Fruit fly (Drosophila melanogaster) whole organism, embryonic: ENCODE results near the gene Polr1D.
A peak's percentile ranks its signal among the peaks of the same experiment; 100 is the strongest.

Experiments used
- Atf-2 ChIP-seq: fragments of 200-800 bp; sonication (Bioruptor generic); optimal IDR thresholded peaks from 2 replicates; lab custom pipeline; 2016; ENCODE audit warnings: missing biosample characterization, missing genetic modification characterization
- Blimp-1 ChIP-seq: fragments of 200-800 bp; sonication (Bioruptor generic); optimal IDR thresholded peaks from 3 replicates; lab custom pipeline; 2018; ENCODE audit warnings: missing biosample characterization, missing genetic modification characterization, mild to moderate bottlenecking, moderate library complexity, missing genetic modification reagents
- CG10267 ChIP-seq: fragments of 200-800 bp; sonication (Bioruptor generic); optimal IDR thresholded peaks from 2 replicates; lab custom pipeline; 2018; ENCODE audit warnings: missing biosample characterization, mild to moderate bottlenecking, missing genetic modification characterization, moderate library complexity
- CG10565 ChIP-seq: fragments of 200-800 bp; sonication (Bioruptor generic); optimal IDR thresholded peaks from 3 replicates; lab custom pipeline; 2016; ENCODE audit warnings: missing biosample characterization, mild to moderate bottlenecking, missing genetic modification characterization
- CG14441 ChIP-seq: fragments of 200-800 bp; sonication (Bioruptor generic); IDR thresholded peaks from 2 replicates; pipeline ENCODE4 v1.3.6; 2022; ENCODE audit warnings: missing biosample characterization, missing genetic modification characterization
- CG15073 ChIP-seq: fragments of 200-800 bp; sonication (Bioruptor generic); optimal IDR thresholded peaks from 2 replicates; lab custom pipeline; 2016; ENCODE audit warnings: missing biosample characterization, missing genetic modification characterization
- CG16815 ChIP-seq: fragments of 200-800 bp; sonication (Bioruptor generic); optimal IDR thresholded peaks from 3 replicates; lab custom pipeline; 2017; ENCODE audit warnings: missing biosample characterization, mild to moderate bottlenecking, missing genetic modification characterization
- CG18599 ChIP-seq: fragments of 200-800 bp; sonication (Bioruptor generic); optimal IDR thresholded peaks from 3 replicates; lab custom pipeline; 2017; ENCODE audit warnings: missing biosample characterization, missing genetic modification characterization, mild to moderate bottlenecking, moderate library complexity, missing genetic modification reagents
- CG2120 ChIP-seq: fragments of 200-800 bp; sonication (Bioruptor generic); optimal IDR thresholded peaks from 3 replicates; lab custom pipeline; 2016; ENCODE audit warnings: missing biosample characterization, missing genetic modification characterization
- CG2129 ChIP-seq: fragments of 200-800 bp; sonication (Bioruptor generic); IDR thresholded peaks from 2 replicates; pipeline ENCODE4 v1.3.6; 2022; ENCODE audit warnings: missing biosample characterization, missing genetic modification characterization; ENCODE audit not compliant: partially characterized antibody
- CG2712 ChIP-seq: fragments of 200-800 bp; optimal IDR thresholded peaks from 3 replicates; lab custom pipeline; 2019; ENCODE audit warnings: missing biosample characterization, mild to moderate bottlenecking, missing genetic modification characterization, moderate library complexity
- CG31388 ChIP-seq: fragments of 200-800 bp; sonication (Bioruptor generic); optimal IDR thresholded peaks from 2 replicates; lab custom pipeline; 2016; ENCODE audit warnings: missing biosample characterization, missing genetic modification characterization
- CG4360 ChIP-seq: fragments of 200-800 bp; sonication (Bioruptor generic); IDR thresholded peaks from 2 replicates; pipeline ENCODE4 v1.3.6; 2022; ENCODE audit warnings: missing biosample characterization, missing genetic modification characterization
- CG5953 ChIP-seq: fragments of 200-800 bp; sonication (Bioruptor generic); IDR thresholded peaks from 2 replicates; pipeline ENCODE4 v1.3.6; 2022; ENCODE audit warnings: missing biosample characterization, missing genetic modification characterization
- CG7556 ChIP-seq: fragments of 200-800 bp; sonication (Bioruptor generic); optimal IDR thresholded peaks from 2 replicates; lab custom pipeline; 2017; ENCODE audit warnings: missing biosample characterization, mild to moderate bottlenecking, missing genetic modification characterization
- CG7839 ChIP-seq: fragments of 200-800 bp; sonication (Bioruptor generic); optimal IDR thresholded peaks from 3 replicates; lab custom pipeline; 2018; ENCODE audit warnings: missing biosample characterization, mild to moderate bottlenecking, missing genetic modification characterization, moderate library complexity
- CG9797 ChIP-seq: fragments of 200-800 bp; sonication (Bioruptor generic); optimal IDR thresholded peaks from 3 replicates; lab custom pipeline; 2018; ENCODE audit warnings: missing biosample characterization, mild to moderate bottlenecking, missing genetic modification characterization
- Dfd ChIP-seq, 2 experiments: fragments of >200 bp; optimal IDR thresholded peaks; 2 replicates each; lab custom pipeline; 2017; ENCODE audit warnings: missing biosample characterization in 2 of 2, missing genetic modification characterization in 2 of 2
- Doc2 ChIP-seq: fragments of 200-800 bp; sonication (Bioruptor generic); IDR thresholded peaks from 2 replicates; pipeline ENCODE4 v1.3.6; 2022; ENCODE audit warnings: missing biosample characterization, missing genetic modification characterization
- Eip74EF ChIP-seq, 2 experiments: fragments of 200-800 bp in 1 of 2; fragments of >200 bp in 1 of 2; sonication (Bioruptor generic) in 1 of 2; optimal IDR thresholded peaks; 2 replicates each; lab custom pipeline; 2017 to 2019; ENCODE audit warnings: missing biosample characterization in 2 of 2, missing genetic modification characterization in 2 of 2, mild to moderate bottlenecking in 1 of 2, moderate library complexity in 1 of 2
- Ets65A ChIP-seq: fragments of 200-800 bp; sonication (Bioruptor generic); peaks from one replicate; lab custom pipeline; 2016; ENCODE audit warnings: missing biosample characterization, missing genetic modification characterization
- Gug ChIP-seq: fragments of 200-800 bp; sonication (Bioruptor generic); IDR thresholded peaks from 4 replicates; pipeline ENCODE4 v1.3.6; 2022; ENCODE audit warnings: missing biosample characterization, missing genetic modification characterization
- HHEX ChIP-seq: fragments of 200-800 bp; sonication (Bioruptor generic); optimal IDR thresholded peaks from 3 replicates; lab custom pipeline; 2017; ENCODE audit warnings: missing biosample characterization, mild to moderate bottlenecking, missing genetic modification characterization, missing genetic modification reagents
- Hr3 ChIP-seq: fragments of 200-800 bp; sonication (Bioruptor generic); optimal IDR thresholded peaks from 3 replicates; lab custom pipeline; 2016; ENCODE audit warnings: missing biosample characterization, missing genetic modification characterization
- Jarid2 ChIP-seq: fragments of 200-800 bp; sonication (Bioruptor generic); optimal IDR thresholded peaks from 3 replicates; lab custom pipeline; 2017; ENCODE audit warnings: mild to moderate bottlenecking, missing biosample characterization, missing genetic modification reagents, missing genetic modification characterization
- Mad ChIP-seq: fragments of 200-800 bp; sonication (Bioruptor generic); optimal IDR thresholded peaks from 2 replicates; lab custom pipeline; 2016; ENCODE audit warnings: missing biosample characterization, missing genetic modification characterization
- Rx ChIP-seq: fragments of 200-800 bp; sonication (Bioruptor generic); IDR thresholded peaks from 2 replicates; pipeline ENCODE4 v1.3.6; 2022; ENCODE audit warnings: missing biosample characterization, missing genetic modification characterization
- Taf1 ChIP-seq: fragments of 200-800 bp; sonication (Bioruptor generic); IDR thresholded peaks from 2 replicates; pipeline ENCODE4 v1.3.6; 2022; ENCODE audit warnings: missing biosample characterization, missing genetic modification characterization
- ash1 ChIP-seq: fragments of 200-800 bp; sonication (Bioruptor generic); optimal IDR thresholded peaks from 2 replicates; lab custom pipeline; 2018; ENCODE audit warnings: missing biosample characterization, mild to moderate bottlenecking, missing genetic modification characterization
- bcd ChIP-seq: fragments of 200-800 bp; sonication (Bioruptor generic); optimal IDR thresholded peaks from 2 replicates; lab custom pipeline; 2017; ENCODE audit warnings: missing biosample characterization, mild to moderate bottlenecking, missing genetic modification characterization
- bowl ChIP-seq: fragments of 200-800 bp; sonication (Bioruptor generic); IDR thresholded peaks from 2 replicates; pipeline ENCODE4 v1.3.6; 2022; ENCODE audit warnings: missing biosample characterization, missing genetic modification characterization
- bsh ChIP-seq, 2 experiments: fragments of 200-800 bp; sonication (Bioruptor generic); optimal IDR thresholded peaks; 2 replicates each; lab custom pipeline; 2017 to 2018; ENCODE audit warnings: mild to moderate bottlenecking in 2 of 2, missing biosample characterization in 2 of 2, missing genetic modification characterization in 2 of 2, moderate library complexity in 1 of 2
- cad ChIP-seq: fragments of >200 bp; optimal IDR thresholded peaks from 2 replicates; lab custom pipeline; 2017; ENCODE audit warnings: missing biosample characterization, missing genetic modification characterization
- dan ChIP-seq: fragments of 200-800 bp; sonication (Bioruptor generic); IDR thresholded peaks from 2 replicates; pipeline ENCODE4 v1.3.6; 2022; ENCODE audit warnings: missing biosample characterization, missing genetic modification characterization
- fd64A ChIP-seq: fragments of 200-800 bp; sonication (Bioruptor generic); optimal IDR thresholded peaks from 3 replicates; lab custom pipeline; 2018; ENCODE audit warnings: missing biosample characterization, mild to moderate bottlenecking, missing genetic modification characterization
- gcm ChIP-seq: fragments of 200-800 bp; sonication (Bioruptor generic); optimal IDR thresholded peaks from 2 replicates; lab custom pipeline; 2019; ENCODE audit warnings: missing biosample characterization, mild to moderate bottlenecking, missing genetic modification characterization, moderate library complexity
- gcm2 ChIP-seq: fragments of 200-800 bp; sonication (Bioruptor generic); optimal IDR thresholded peaks from 2 replicates; lab custom pipeline; 2016; ENCODE audit warnings: missing biosample characterization, missing genetic modification characterization
- grau ChIP-seq: fragments of 200-800 bp; optimal IDR thresholded peaks from 3 replicates; lab custom pipeline; 2019; ENCODE audit warnings: missing biosample characterization, mild to moderate bottlenecking, missing genetic modification characterization, moderate library complexity
- insv ChIP-seq, 2 experiments: fragments of 200-800 bp; sonication (Bioruptor generic); optimal IDR thresholded peaks; 3 replicates each; lab custom pipeline; 2016 to 2018; ENCODE audit warnings: missing biosample characterization in 2 of 2, missing genetic modification characterization in 2 of 2
- lab ChIP-seq: fragments of 200-800 bp; sonication (Bioruptor generic); optimal IDR thresholded peaks from 3 replicates; lab custom pipeline; 2017; ENCODE audit warnings: missing biosample characterization, missing genetic modification characterization, mild to moderate bottlenecking, moderate library complexity, missing genetic modification reagents
- nerfin-2 ChIP-seq: fragments of 200-800 bp; sonication (Bioruptor generic); IDR thresholded peaks from 2 replicates; pipeline ENCODE4 v1.3.6; 2022; ENCODE audit warnings: missing biosample characterization, missing genetic modification characterization; ENCODE audit not compliant: partially characterized antibody
- peb ChIP-seq: fragments of 200-800 bp; sonication (Bioruptor generic); IDR thresholded peaks from 2 replicates; pipeline ENCODE4 v1.3.6; 2022; ENCODE audit warnings: missing biosample characterization, missing genetic modification characterization
- sens-2 ChIP-seq: fragments of 200-800 bp; sonication (Bioruptor generic); IDR thresholded peaks from 2 replicates; pipeline ENCODE4 v1.3.6; 2022; ENCODE audit warnings: missing biosample characterization, missing genetic modification characterization
- sisA ChIP-seq: fragments of 200-800 bp; sonication (Bioruptor generic); IDR thresholded peaks from 2 replicates; pipeline ENCODE4 v1.3.6; 2022; ENCODE audit warnings: missing biosample characterization, missing genetic modification characterization
- tll ChIP-seq, 2 experiments: fragments of 200-800 bp in 1 of 2; fragments of >200 bp in 1 of 2; sonication (Bioruptor generic) in 1 of 2; optimal IDR thresholded peaks; 2 replicates each; lab custom pipeline; 2017 to 2019; ENCODE audit warnings: missing biosample characterization in 2 of 2, missing genetic modification characterization in 2 of 2, mild to moderate bottlenecking in 1 of 2, moderate library complexity in 1 of 2
- unc-4 ChIP-seq: fragments of 200-800 bp; sonication (Bioruptor generic); IDR thresholded peaks from 2 replicates; pipeline ENCODE4 v1.3.6; 2022; ENCODE audit warnings: missing biosample characterization, missing genetic modification characterization; ENCODE audit not compliant: partially characterized antibody
- wek ChIP-seq: fragments of 200-800 bp; sonication (Bioruptor generic); optimal IDR thresholded peaks from 3 replicates; lab custom pipeline; 2018; ENCODE audit warnings: missing biosample characterization, mild to moderate bottlenecking, missing genetic modification characterization, moderate library complexity
- zfh1 ChIP-seq: fragments of 200-800 bp; sonication (Bioruptor generic); IDR thresholded peaks from 3 replicates; pipeline ENCODE4 v1.3.6; 2022; ENCODE audit warnings: missing biosample characterization, missing genetic modification characterization

Gene Polr1D

DNA sequence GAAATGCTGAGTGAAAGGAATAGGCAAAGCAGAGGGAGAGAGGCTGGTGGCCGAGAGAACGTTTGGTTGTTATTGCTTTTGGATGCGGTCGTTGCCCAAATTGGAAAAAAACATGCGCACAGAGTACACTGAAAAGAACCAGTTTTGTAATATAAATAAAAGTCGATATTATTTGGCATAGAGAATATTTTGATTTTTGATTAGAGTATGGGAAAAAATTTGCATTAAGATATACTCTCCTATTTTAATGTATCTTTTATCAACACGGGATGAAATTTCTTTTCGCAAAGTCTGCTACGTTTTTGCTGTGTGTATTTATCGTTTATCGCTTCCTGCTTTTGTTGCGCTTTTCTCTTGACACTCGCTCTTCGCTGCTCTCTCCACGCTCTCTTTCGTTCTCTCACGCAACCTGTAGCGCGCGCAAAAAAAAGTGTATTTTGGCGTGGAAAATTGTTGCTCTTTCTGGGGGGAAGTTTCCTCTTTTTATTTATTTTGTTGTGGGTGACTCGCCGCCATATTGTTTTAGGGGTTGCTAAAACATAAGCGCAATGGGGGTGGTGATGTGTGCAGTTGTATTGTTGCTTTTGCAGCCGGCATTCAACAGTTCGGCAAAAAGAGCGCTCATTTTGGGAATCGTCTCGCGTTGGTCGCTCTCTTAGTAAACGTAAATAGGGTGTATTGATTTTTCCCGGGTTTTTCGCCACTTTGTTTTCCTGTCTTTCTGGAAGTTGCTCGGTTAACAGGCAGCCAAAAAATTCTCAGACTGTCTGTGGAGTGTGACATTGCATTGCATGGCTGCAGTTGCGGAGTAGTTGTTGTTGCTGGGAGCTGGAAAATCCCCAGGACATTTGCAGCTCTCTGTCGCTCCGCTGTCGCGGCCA is 30.1 kb upstream of the Polr1D start (continued):
- TF ChIP-seq wek (GFP tag; lab: Kevin White, UChicago) = peak; percentile 72
- TF ChIP-seq CG10267 = peak; percentile 95
- TF ChIP-seq CG7839 = peak; percentile 97
- peak; percentile 97 for TF ChIP-seq peb
- TF ChIP-seq Taf1 (GFP tag; lab: Robert Waterston, UW) = peak; percentile 93
- peak; percentile 97 for TF ChIP-seq Ets65A (GFP tag; lab: Kevin White, UChicago)
- TF ChIP-seq zfh1 (GFP tag; lab: Robert Waterston, UW) = peak; percentile 96
- peak; percentile 94 for TF ChIP-seq bowl (GFP tag; lab: Robert Waterston, UW)
- peak; percentile 98 for TF ChIP-seq CG18599 (GFP tag; lab: Kevin White, UChicago)
- TF ChIP-seq gcm (GFP tag; lab: Kevin White, UChicago) = peak; percentile 96
- peak; percentile 89 for TF ChIP-seq fd64A (GFP tag; lab: Kevin White, UChicago)
- TF ChIP-seq CG2120 (GFP tag; lab: Kevin White, UChicago) = peak; percentile 97
- TF ChIP-seq Mad (GFP tag; lab: Kevin White, UChicago) = peak; percentile 95
- peak; percentile 98 for TF ChIP-seq CG2712 (tag; lab: Kevin White, UChicago)
- TF ChIP-seq Rx (GFP tag; lab: Robert Waterston, UW) = peak; percentile 95
- TF ChIP-seq Jarid2 (GFP tag; lab: Kevin White, UChicago) = peak; percentile 82
- peak; percentile 80 for TF ChIP-seq CG4360 (GFP tag; lab: Robert Waterston, UW)
- peak; percentile 75 for TF ChIP-seq CG10565
- peak; percentile 92 for TF ChIP-seq Atf-2
- TF ChIP-seq unc-4 (GFP tag; lab: Robert Waterston, UW) = 0 out of 2 replicates have a peak, but pooled peaks have one; percentile 13
- peak; percentile 96 for TF ChIP-seq CG7556 (GFP tag; lab: Kevin White, UChicago)
- TF ChIP-seq cad (GFP tag; lab: Kevin White, UChicago) = no peak
- peak; percentile 97 for TF ChIP-seq HHEX (GFP tag; lab: Kevin White, UChicago)
- TF ChIP-seq CG16815 (GFP tag; lab: Kevin White, UChicago) = peak; percentile 89
- peak; percentile 95 for TF ChIP-seq Hr3
- peak; percentile 98 for TF ChIP-seq Blimp-1 (GFP tag; lab: Kevin White, UChicago)
- peak in 1 of 2 experiments; percentile 97 for TF ChIP-seq Eip74EF (GFP tag; optimal IDR thresholded peaks at IDR 0.05; lab: Kevin White, UChicago)
- TF ChIP-seq nerfin-2 = no peak
- peak; percentile 98 for TF ChIP-seq CG14441 (GFP tag; lab: Robert Waterston, UW)
- peak; percentile 69; the same call in 1 of the 2 replicates for TF ChIP-seq Doc2 (GFP tag; lab: Robert Waterston, UW)
- TF ChIP-seq Gug = peak; percentile 96
- TF ChIP-seq bcd (GFP tag; lab: Kevin White, UChicago) = peak; percentile 96
- peak; percentile 33 for TF ChIP-seq CG9797
- peak; percentile 71 to 98 for TF ChIP-seq bsh (GFP tag; optimal IDR thresholded peaks at IDR 0.05; lab: Kevin White, UChicago)
- TF ChIP-seq insv (GFP tag; optimal IDR thresholded peaks at IDR 0.05; lab: Kevin White, UChicago) = peak; percentile 30 to 57
- TF ChIP-seq sens-2 (GFP tag; lab: Robert Waterston, UW) = peak; percentile 92
- TF ChIP-seq CG31388 (GFP tag; lab: Kevin White, UChicago) = peak; percentile 84
- TF ChIP-seq CG2129 (GFP tag; lab: Robert Waterston, UW) = no peak
- TF ChIP-seq Dfd (GFP tag; optimal IDR thresholded peaks at IDR 0.05; lab: Kevin White, UChicago) = no peak
- peak; percentile 96 for TF ChIP-seq sisA (GFP tag; lab: Robert Waterston, UW)
- TF ChIP-seq CG15073 (GFP tag; lab: Kevin White, UChicago) = peak; percentile 82
- no peak for TF ChIP-seq ash1 (GFP tag; lab: Kevin White, UChicago)
- TF ChIP-seq grau (tag; lab: Kevin White, UChicago) = peak; percentile 96
- peak; percentile 89 for TF ChIP-seq gcm2
- TF ChIP-seq dan (GFP tag; lab: Robert Waterston, UW) = no peak
- TF ChIP-seq lab = peak; percentile 99
- TF ChIP-seq CG5953 (GFP tag; lab: Robert Waterston, UW) = peak; percentile 92
- TF ChIP-seq tll (GFP tag; optimal IDR thresholded peaks at IDR 0.05; lab: Kevin White, UChicago) = peak in 1 of 2 experiments; percentile 24
